Worm (Caenorhabditis elegans): ENCODE data around the gene hint-3.

ce11 chrV:7785885-7786284, 25.6 kb downstream of the hint-3 start:
- TF ChIP-seq him-1 (tag; optimal IDR thresholded peaks at IDR 0.05) (no peak), dao-5 (tag; optimal IDR thresholded peaks at IDR 0.05) (no peak)

Measured in whole organism, L4/young adult.